Worm (Caenorhabditis elegans): Measurements from ENCODE around the gene R07E5.5.

DNA sequence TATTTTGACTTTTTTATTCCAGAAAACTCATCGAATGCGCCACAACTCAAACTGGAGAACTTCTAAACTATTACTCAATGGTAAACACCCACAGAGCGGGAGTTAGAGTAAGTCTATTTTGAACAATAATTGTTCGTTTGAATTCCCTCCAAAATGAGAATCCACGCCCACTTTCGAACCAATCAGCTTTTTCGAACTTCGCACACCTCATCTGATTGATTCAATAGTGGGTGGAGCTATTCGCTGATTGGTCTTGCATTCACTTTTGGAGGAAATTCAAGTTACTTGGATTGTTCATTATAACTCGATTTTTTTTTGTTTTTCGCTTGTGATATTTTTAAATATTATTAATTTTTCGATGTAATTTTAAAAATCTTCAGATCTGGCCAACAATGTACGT is 1.4 kb upstream of the R07E5.5 start:
- TF ChIP-seq W03F9.2 (tag; optimal IDR thresholded peaks at IDR 0.05): no peak
- TF ChIP-seq him-1 (tag; optimal IDR thresholded peaks at IDR 0.05): no peak
- TF ChIP-seq dao-5 (tag; optimal IDR thresholded peaks at IDR 0.05): no peak
